Worm (Caenorhabditis elegans): ENCODE data around the gene Y39B6A.10.

DNA sequence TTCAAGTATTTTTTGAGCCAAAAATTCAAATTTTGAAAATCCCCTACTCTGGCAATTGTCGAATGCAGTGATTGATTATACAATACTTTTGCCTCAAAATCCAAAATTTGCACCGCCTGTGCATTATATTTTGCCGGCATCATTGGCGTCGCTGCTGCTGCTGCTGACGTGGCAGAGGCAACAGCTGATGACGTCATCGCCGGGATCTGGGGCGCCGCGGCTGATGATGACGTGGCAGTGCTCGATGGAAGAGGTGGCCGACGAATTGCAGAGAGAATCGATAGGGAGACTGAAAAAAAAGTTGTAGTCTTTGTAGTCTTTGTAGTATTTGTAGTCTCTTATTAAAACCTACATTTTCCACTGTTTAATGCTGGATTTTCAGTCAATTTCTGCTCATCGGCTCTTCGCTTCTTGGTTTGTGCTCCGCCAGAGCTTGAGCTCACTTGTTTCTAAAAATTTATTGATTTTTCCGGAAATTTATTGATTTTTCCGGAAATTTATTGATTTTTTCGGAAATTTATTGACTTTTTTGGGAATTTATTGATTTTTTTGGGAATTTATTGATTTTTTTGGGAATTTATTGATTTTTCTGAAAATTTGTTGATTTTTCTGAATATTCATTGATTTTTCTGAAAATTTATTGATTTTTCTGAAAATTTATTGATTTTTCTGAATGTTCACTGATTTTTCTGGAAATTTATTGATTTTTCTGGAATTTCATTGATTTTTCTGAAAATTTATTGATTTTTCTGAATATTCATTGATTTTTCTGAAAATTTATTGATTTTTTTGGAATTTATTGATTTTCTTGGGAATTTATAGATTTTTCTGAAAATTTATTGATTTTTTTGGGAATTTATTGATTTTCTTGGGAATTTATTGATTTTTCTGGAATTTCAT is 12.4 kb downstream of the Y39B6A.10 start:
- TF ChIP-seq elt-3 (tag; optimal IDR thresholded peaks at IDR 0.05) = no peak
- TF ChIP-seq pha-4 (tag; optimal IDR thresholded peaks at IDR 0.05) = no peak

All from whole organism, mixed stage, embryonic.